Worm (Caenorhabditis elegans) whole organism, mixed stage, embryonic: ENCODE measurements around the gene F34D10.3.

Source experiments
- blmp-1 ChIP-seq: fragments of 150-350 bp; optimal IDR thresholded peaks from 2 replicates; lab custom pipeline; 2014; ENCODE audit warnings: missing biosample characterization, missing genetic modification characterization
- ceh-83 ChIP-seq: fragments of 200-800 bp; sonication (Bioruptor generic); optimal IDR thresholded peaks from 2 replicates; lab custom pipeline; 2018; ENCODE audit warnings: mild to moderate bottlenecking, missing genetic modification characterization, missing compliant biosample characterization
- mab-5 ChIP-seq: fragments of 150-350 bp; optimal IDR thresholded peaks from 2 replicates; lab custom pipeline; 2014; ENCODE audit warnings: missing biosample characterization, missing genetic modification characterization
- nhr-12 ChIP-seq: fragments of 150-350 bp; optimal IDR thresholded peaks from 2 replicates; lab custom pipeline; 2014; ENCODE audit warnings: missing biosample characterization, missing genetic modification characterization
- snpc-4 ChIP-seq: fragments of 150-350 bp; optimal IDR thresholded peaks from 2 replicates; lab custom pipeline; 2014; ENCODE audit warnings: missing biosample characterization, missing genetic modification characterization
- zip-8 ChIP-seq: fragments of 150-350 bp; optimal IDR thresholded peaks from 2 replicates; lab custom pipeline; 2014; ENCODE audit warnings: missing biosample characterization, missing genetic modification characterization

ce11 chrIII:3694572-3694971, 39.5 kb upstream of the F34D10.3 start, which contains the start of gene npr-15:
- TF ChIP-seq ceh-83 (GFP tag; lab: Kevin White, UChicago) (no peak), mab-5 (tag; lab: Kevin White, UChicago) (no peak), nhr-12 (no peak), blmp-1 (no peak), zip-8 (tag; lab: Kevin White, UChicago) (no peak), snpc-4 (tag; lab: Kevin White, UChicago) (no peak)
